Worm (Caenorhabditis elegans) whole organism, late embryonic: ENCODE data around the gene srm-2.

Experiments
- C08G9.2 ChIP-seq: sonication (generic microtip); optimal IDR thresholded peaks from 2 replicates; lab custom pipeline; 2016; ENCODE audit warnings: mild to moderate bottlenecking, missing genetic modification characterization, moderate library complexity, missing compliant biosample characterization
- F13H6.1 ChIP-seq: sonication (generic microtip); optimal IDR thresholded peaks from 2 replicates; lab custom pipeline; 2016; ENCODE audit warnings: missing genetic modification characterization, missing compliant biosample characterization
- K09A11.1 ChIP-seq: sonication (generic microtip); optimal IDR thresholded peaks from 2 replicates; lab custom pipeline; 2017; ENCODE audit warnings: antibody characterized with exemption, mild to moderate bottlenecking, missing genetic modification characterization, missing compliant biosample characterization; ENCODE audit not compliant: insufficient read depth
- T23F11.4 ChIP-seq: fragments of 200-800 bp; sonication (Bioruptor generic); optimal IDR thresholded peaks from 2 replicates; lab custom pipeline; 2018; ENCODE audit warnings: mild to moderate bottlenecking, missing genetic modification characterization, missing compliant biosample characterization
- Y22D7AL.16 ChIP-seq: sonication (generic microtip); optimal IDR thresholded peaks from 2 replicates; lab custom pipeline; 2016; ENCODE audit warnings: missing genetic modification characterization, missing compliant biosample characterization
- ahr-1 ChIP-seq: sonication (generic microtip); optimal IDR thresholded peaks from 2 replicates; lab custom pipeline; 2016; ENCODE audit warnings: missing genetic modification characterization, missing compliant biosample characterization
- ceh-18 ChIP-seq: sonication (generic microtip); optimal IDR thresholded peaks from 2 replicates; lab custom pipeline; 2016; ENCODE audit warnings: missing genetic modification characterization, missing compliant biosample characterization
- ceh-2 ChIP-seq: sonication (generic microtip); optimal IDR thresholded peaks from 2 replicates; lab custom pipeline; 2016; ENCODE audit warnings: missing genotype, missing genetic modification characterization, missing compliant biosample characterization
- ceh-45 ChIP-seq: fragments of 200-800 bp; sonication (Bioruptor generic); IDR thresholded peaks from 2 replicates; pipeline ENCODE4 v1.3.6; 2022; ENCODE audit warnings: missing genetic modification reagents, missing genetic modification characterization, missing compliant biosample characterization
- ceh-6 ChIP-seq: fragments of 200-800 bp; sonication (Bioruptor generic); optimal IDR thresholded peaks from 2 replicates; lab custom pipeline; 2018; ENCODE audit warnings: mild to moderate bottlenecking, missing genetic modification characterization, missing compliant biosample characterization
- ceh-9 ChIP-seq: sonication (generic microtip); optimal IDR thresholded peaks from 2 replicates; lab custom pipeline; 2016; ENCODE audit warnings: mild to moderate bottlenecking, missing genetic modification characterization, inconsistent platforms, missing compliant biosample characterization
- che-1 ChIP-seq: sonication (generic microtip); optimal IDR thresholded peaks from 2 replicates; lab custom pipeline; 2016; ENCODE audit warnings: mild to moderate bottlenecking, missing genetic modification characterization, missing compliant biosample characterization
- dmd-4 ChIP-seq: sonication (generic microtip); optimal IDR thresholded peaks from 2 replicates; lab custom pipeline; 2016; ENCODE audit warnings: borderline replicate concordance, missing genetic modification characterization, missing compliant biosample characterization
- dve-1 ChIP-seq: sonication (generic microtip); optimal IDR thresholded peaks from 2 replicates; lab custom pipeline; 2017; ENCODE audit warnings: antibody characterized with exemption, mild to moderate bottlenecking, missing genetic modification characterization, missing compliant biosample characterization
- ets-4 ChIP-seq: sonication (generic microtip); optimal IDR thresholded peaks from 2 replicates; lab custom pipeline; 2016; ENCODE audit warnings: missing genetic modification characterization, missing compliant biosample characterization
- eyg-1 ChIP-seq: sonication (generic microtip); optimal IDR thresholded peaks from 2 replicates; lab custom pipeline; 2016; ENCODE audit warnings: missing genotype, missing genetic modification characterization, missing compliant biosample characterization
- fkh-10 ChIP-seq: fragments of 150-350 bp; optimal IDR thresholded peaks from 2 replicates; lab custom pipeline; 2014; ENCODE audit warnings: missing biosample characterization, missing genetic modification reagents, missing genetic modification characterization
- hlh-15 ChIP-seq: sonication (generic microtip); optimal IDR thresholded peaks from 2 replicates; lab custom pipeline; 2016; ENCODE audit warnings: missing genetic modification characterization, missing compliant biosample characterization
- hlh-6 ChIP-seq: sonication (generic microtip); optimal IDR thresholded peaks from 2 replicates; lab custom pipeline; 2016; ENCODE audit warnings: missing genotype, missing genetic modification characterization, missing compliant biosample characterization
- hlh-8 ChIP-seq: sonication (generic microtip); optimal IDR thresholded peaks from 2 replicates; lab custom pipeline; 2016; ENCODE audit warnings: missing genotype, missing genetic modification characterization, missing compliant biosample characterization
- lim-6 ChIP-seq: sonication (generic microtip); optimal IDR thresholded peaks from 2 replicates; lab custom pipeline; 2016; ENCODE audit warnings: missing genetic modification characterization, missing compliant biosample characterization
- madf-2 ChIP-seq: sonication (generic microtip); optimal IDR thresholded peaks from 2 replicates; lab custom pipeline; 2017; ENCODE audit warnings: missing genetic modification characterization, missing compliant biosample characterization
- nfya-1 ChIP-seq: sonication (generic microtip); optimal IDR thresholded peaks from 2 replicates; lab custom pipeline; 2017; ENCODE audit warnings: missing genetic modification characterization, mild to moderate bottlenecking, missing compliant biosample characterization, antibody characterized with exemption, moderate library complexity
- nhr-11 ChIP-seq: fragments of 150-350 bp; optimal IDR thresholded peaks from 2 replicates; lab custom pipeline; 2014; ENCODE audit warnings: missing biosample characterization, missing genetic modification characterization
- nhr-232 ChIP-seq: sonication (generic microtip); optimal IDR thresholded peaks from 2 replicates; lab custom pipeline; 2016; ENCODE audit warnings: missing genetic modification characterization, missing compliant biosample characterization
- npax-4 ChIP-seq: sonication (generic microtip); optimal IDR thresholded peaks from 2 replicates; lab custom pipeline; 2016; ENCODE audit warnings: missing genetic modification characterization, missing compliant biosample characterization
- pat-9 ChIP-seq: fragments of 200-800 bp; sonication (Bioruptor generic); optimal IDR thresholded peaks from 2 replicates; lab custom pipeline; 2018; ENCODE audit warnings: mild to moderate bottlenecking, missing genetic modification characterization, moderate library complexity, missing compliant biosample characterization
- pax-1 ChIP-seq: fragments of 150-350 bp; optimal IDR thresholded peaks from 2 replicates; lab custom pipeline; 2014; ENCODE audit warnings: missing biosample characterization, missing genetic modification characterization
- pha-2 ChIP-seq: sonication (generic microtip); optimal IDR thresholded peaks from 2 replicates; lab custom pipeline; 2017; ENCODE audit warnings: mild to moderate bottlenecking, missing genetic modification characterization, missing compliant biosample characterization
- pros-1 ChIP-seq: fragments of 150-350 bp; optimal IDR thresholded peaks from 2 replicates; lab custom pipeline; 2014; ENCODE audit warnings: missing biosample characterization, missing genetic modification reagents, missing genetic modification characterization
- sox-2 ChIP-seq: fragments of 200-800 bp; sonication (Bioruptor generic); IDR thresholded peaks from 2 replicates; pipeline ENCODE4 v1.3.6; 2022; ENCODE audit warnings: missing genetic modification reagents, missing genetic modification characterization, missing compliant biosample characterization
- sox-4 ChIP-seq: sonication (generic microtip); optimal IDR thresholded peaks from 2 replicates; lab custom pipeline; 2017; ENCODE audit warnings: mild to moderate bottlenecking, missing genetic modification characterization, inconsistent platforms, missing compliant biosample characterization
- syd-9 ChIP-seq: sonication (generic microtip); optimal IDR thresholded peaks from 2 replicates; lab custom pipeline; 2016; ENCODE audit warnings: mild to moderate bottlenecking, missing genetic modification characterization, moderate library complexity, missing compliant biosample characterization
- tbx-7 ChIP-seq: sonication (generic microtip); optimal IDR thresholded peaks from 2 replicates; lab custom pipeline; 2016; ENCODE audit warnings: missing genotype, missing genetic modification characterization, missing compliant biosample characterization
- ttx-3 ChIP-seq: sonication (generic microtip); optimal IDR thresholded peaks from 2 replicates; lab custom pipeline; 2016; ENCODE audit warnings: missing genetic modification reagents, missing genetic modification characterization, missing compliant biosample characterization
- unc-86 ChIP-seq: sonication (generic microtip); optimal IDR thresholded peaks from 2 replicates; lab custom pipeline; 2016; ENCODE audit warnings: missing genetic modification characterization, missing compliant biosample characterization
- zip-5 ChIP-seq: sonication (generic microtip); optimal IDR thresholded peaks from 2 replicates; lab custom pipeline; 2016; ENCODE audit warnings: missing genetic modification characterization, missing compliant biosample characterization
- ztf-16 ChIP-seq: sonication (generic microtip); optimal IDR thresholded peaks from 2 replicates; lab custom pipeline; 2017; ENCODE audit warnings: missing genetic modification characterization, missing compliant biosample characterization

The srm-2 gene

DNA sequence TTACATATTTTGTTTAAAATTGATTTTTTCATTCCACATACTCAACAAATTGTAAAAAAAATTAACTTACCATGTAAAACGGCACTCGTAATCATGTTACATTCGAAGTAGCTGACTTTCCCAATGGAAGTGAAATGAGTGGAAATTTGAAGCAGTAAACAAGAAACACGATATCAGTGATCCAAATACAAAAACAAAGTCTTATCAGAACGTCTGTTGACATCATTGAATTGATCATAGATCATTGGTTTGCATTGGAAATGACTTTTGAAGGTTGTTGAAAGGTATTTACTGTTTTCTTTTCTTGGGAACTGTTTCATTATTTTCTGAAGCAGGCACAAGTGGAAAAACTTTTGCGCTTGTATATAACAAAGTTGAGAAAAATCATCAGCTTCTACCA lies 32.5 kb upstream of the srm-2 start, which contains the start of gene Y9C9A.16:
TSS of gene Y9C9A.16 (minus strand) at position 131 of the 400 bp plus-strand sequence.
- TF ChIP-seq ceh-18 (tag; lab: Kevin White, UChicago) = no peak
- TF ChIP-seq ztf-16 (tag; lab: Kevin White, UChicago) = no peak
- TF ChIP-seq lim-6 (tag; lab: Kevin White, UChicago) = no peak
- TF ChIP-seq fkh-10 (GFP tag; lab: Kevin White, UChicago) = no peak
- no peak for TF ChIP-seq ets-4 (tag; lab: Kevin White, UChicago)
- no peak for TF ChIP-seq ceh-2 (tag; lab: Kevin White, UChicago)
- no peak for TF ChIP-seq pha-2 (tag; lab: Kevin White, UChicago)
- no peak for TF ChIP-seq zip-5 (tag; lab: Kevin White, UChicago)
- no peak for TF ChIP-seq npax-4
- TF ChIP-seq ceh-45 = no peak
- TF ChIP-seq hlh-15 (tag; lab: Kevin White, UChicago) = no peak
- no peak for TF ChIP-seq sox-4 (tag; lab: Kevin White, UChicago)

DNA sequence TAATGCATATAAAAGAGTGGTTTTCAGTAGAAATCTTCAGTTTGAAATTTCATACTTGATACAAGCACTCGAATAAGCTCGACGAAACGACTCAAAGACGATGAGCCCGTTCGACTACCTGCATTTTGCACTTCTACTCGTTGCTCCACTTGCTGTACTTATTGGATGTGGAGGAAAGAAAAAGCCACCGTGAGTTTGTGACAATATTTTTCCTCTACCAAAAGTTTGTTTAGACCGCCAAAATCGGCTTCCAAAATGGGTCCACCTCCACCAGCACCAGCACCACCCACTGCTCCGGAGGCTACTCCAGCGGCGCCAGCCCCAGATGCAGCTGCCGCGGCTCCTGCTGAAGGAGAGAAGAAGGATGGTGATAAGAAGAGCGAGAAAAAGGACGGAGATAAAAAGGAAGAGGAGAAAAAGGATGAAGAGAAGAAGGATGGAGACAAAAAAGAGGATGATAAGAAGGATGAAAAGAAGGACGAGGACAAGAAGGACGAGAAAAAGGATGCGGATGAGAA lies 31.2 kb upstream of the srm-2 start, which contains the start of gene E03H12.5:
TSS of gene E03H12.5 (plus strand) at position 51 of the 518 bp plus-strand sequence.
- TF ChIP-seq che-1 (no peak), sox-4 (tag; lab: Kevin White, UChicago) (no peak), syd-9 (tag; lab: Kevin White, UChicago) (no peak)

DNA sequence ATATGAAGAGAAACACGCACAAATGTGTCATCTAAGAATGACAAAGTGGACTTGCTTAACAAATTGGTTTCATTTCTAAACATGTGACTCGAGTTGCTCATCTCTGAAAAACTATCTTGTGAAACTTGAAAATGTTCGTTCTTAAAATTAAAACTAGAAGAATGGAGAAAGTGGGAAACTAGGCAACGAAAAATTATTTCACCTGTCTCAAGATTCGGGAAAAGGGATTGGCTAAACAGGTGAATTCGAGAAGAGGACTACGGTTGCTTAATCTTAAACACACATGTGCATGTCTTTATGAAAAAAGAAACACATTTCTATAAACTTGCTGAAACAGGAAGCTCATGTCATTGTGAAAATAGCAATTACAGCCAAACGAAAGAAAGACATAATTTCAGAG lies 27.5 kb upstream of the srm-2 start, which contains the start of gene srz-24:
TSS of gene srz-24 (minus strand) at position 101 of the 400 bp plus-strand sequence.
- TF ChIP-seq unc-86 (tag; lab: Kevin White, UChicago) (no peak), F13H6.1 (tag; lab: Kevin White, UChicago) (no peak), ceh-9 (no peak), pax-1 (tag; lab: Kevin White, UChicago) (no peak), madf-2 (tag; lab: Kevin White, UChicago) (no peak), sox-4 (tag; lab: Kevin White, UChicago) (no peak), ahr-1 (no peak), nfya-1 (tag; lab: Kevin White, UChicago) (no peak), ceh-2 (tag; lab: Kevin White, UChicago) (no peak), nhr-11 (no peak), sox-2 (GFP tag; lab: Robert Waterston, UW) (no peak), eyg-1 (tag; lab: Kevin White, UChicago) (no peak), hlh-6 (tag; lab: Kevin White, UChicago) (no peak), nhr-232 (tag; lab: Kevin White, UChicago) (no peak), hlh-8 (tag; lab: Kevin White, UChicago) (no peak), tbx-7 (tag; lab: Kevin White, UChicago) (no peak)
- TF ChIP-seq, all 69 proteins: peak for 0

DNA sequence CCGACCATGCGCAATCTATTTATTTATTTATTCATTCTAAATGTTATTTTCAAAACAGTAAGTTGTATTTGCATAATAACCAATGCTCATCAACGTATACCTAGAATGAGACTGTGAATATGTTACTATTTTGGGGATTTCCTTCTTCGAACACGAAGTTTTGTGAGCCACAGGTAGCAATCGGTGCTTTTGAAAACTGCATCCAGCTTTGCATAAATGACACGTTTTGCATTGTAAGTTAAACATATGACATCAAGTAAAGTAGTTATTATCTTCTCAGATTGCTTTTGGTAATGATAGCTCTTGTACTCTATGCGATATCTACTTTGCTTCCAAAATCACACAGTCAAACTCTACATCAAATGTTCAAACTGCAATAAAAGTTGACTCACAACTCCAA lies 26.0 kb upstream of the srm-2 start, which contains the start of gene E03H12.4:
TSS of gene E03H12.4 (plus strand) at position 120 of the 400 bp plus-strand sequence.
- TF ChIP-seq eyg-1 (tag; lab: Kevin White, UChicago) (no peak), ttx-3 (tag; lab: Kevin White, UChicago) (no peak), ahr-1 (no peak), T23F11.4 (GFP tag; lab: Kevin White, UChicago) (no peak), ceh-6 (GFP tag; lab: Kevin White, UChicago) (no peak), K09A11.1 (tag; lab: Kevin White, UChicago) (no peak), Y22D7AL.16 (tag; lab: Kevin White, UChicago) (no peak), ceh-2 (tag; lab: Kevin White, UChicago) (no peak), pat-9 (tag; lab: Kevin White, UChicago) (no peak), ztf-16 (tag; lab: Kevin White, UChicago) (no peak), sox-4 (tag; lab: Kevin White, UChicago) (no peak), nfya-1 (tag; lab: Kevin White, UChicago) (no peak), sox-2 (GFP tag; lab: Robert Waterston, UW) (no peak), C08G9.2 (tag; lab: Kevin White, UChicago) (no peak), pros-1 (tag; lab: Kevin White, UChicago) (no peak), dmd-4 (no peak), che-1 (no peak), dve-1 (tag; lab: Kevin White, UChicago) (no peak), ceh-9 (no peak), hlh-8 (tag; lab: Kevin White, UChicago) (no peak)
